Worm (Caenorhabditis elegans) whole organism, midembryonic: ENCODE results near the gene str-196.

Experiments used
- T22C8.4 ChIP-seq: fragments of 200-800 bp; sonication (Bioruptor generic); IDR thresholded peaks from 2 replicates; pipeline ENCODE4 v1.3.6; 2022; ENCODE audit warnings: missing genetic modification characterization, missing compliant biosample characterization
- cog-1 ChIP-seq: sonication (generic microtip); optimal IDR thresholded peaks from 2 replicates; lab custom pipeline; 2016; ENCODE audit warnings: missing genetic modification characterization, missing compliant biosample characterization
- flt-1 ChIP-seq: fragments of 200-800 bp; sonication (Bioruptor generic); IDR thresholded peaks from 2 replicates; pipeline ENCODE4 v1.3.6; 2022; ENCODE audit warnings: missing genetic modification characterization, missing compliant biosample characterization
- klf-2 ChIP-seq: fragments of 200-800 bp; sonication (Bioruptor generic); conservative IDR thresholded peaks from 2 replicates; pipeline ENCODE4 v1.3.6; 2022; ENCODE audit warnings: missing genetic modification reagents, missing genetic modification characterization, missing compliant biosample characterization
- med-1 ChIP-seq: sonication (generic microtip); optimal IDR thresholded peaks from 2 replicates; lab custom pipeline; 2017; ENCODE audit warnings: missing genetic modification characterization, mild to moderate bottlenecking, missing compliant biosample characterization, antibody characterized with exemption, missing genetic modification reagents; ENCODE audit not compliant: insufficient read depth
- ref-1 ChIP-seq: fragments of 200-800 bp; sonication (Bioruptor generic); conservative IDR thresholded peaks from 2 replicates; pipeline ENCODE4 v1.3.6; 2022; ENCODE audit warnings: missing genetic modification reagents, missing genetic modification characterization, missing compliant biosample characterization
- tab-1 ChIP-seq: fragments of 200-800 bp; sonication (Bioruptor generic); IDR thresholded peaks from 2 replicates; pipeline ENCODE4 v1.3.6; 2022; ENCODE audit warnings: missing genetic modification characterization, missing compliant biosample characterization
- ztf-23 ChIP-seq: fragments of 200-800 bp; sonication (Bioruptor generic); IDR thresholded peaks from 2 replicates; pipeline ENCODE4 v1.3.6; 2022; ENCODE audit warnings: missing genetic modification reagents, missing genetic modification characterization, missing compliant biosample characterization
- ztf-29 ChIP-seq: fragments of 200-800 bp; sonication (Bioruptor generic); IDR thresholded peaks from 2 replicates; pipeline ENCODE4 v1.3.6; 2022; ENCODE audit warnings: missing genetic modification reagents, missing genetic modification characterization, missing compliant biosample characterization

Gene str-196

DNA sequence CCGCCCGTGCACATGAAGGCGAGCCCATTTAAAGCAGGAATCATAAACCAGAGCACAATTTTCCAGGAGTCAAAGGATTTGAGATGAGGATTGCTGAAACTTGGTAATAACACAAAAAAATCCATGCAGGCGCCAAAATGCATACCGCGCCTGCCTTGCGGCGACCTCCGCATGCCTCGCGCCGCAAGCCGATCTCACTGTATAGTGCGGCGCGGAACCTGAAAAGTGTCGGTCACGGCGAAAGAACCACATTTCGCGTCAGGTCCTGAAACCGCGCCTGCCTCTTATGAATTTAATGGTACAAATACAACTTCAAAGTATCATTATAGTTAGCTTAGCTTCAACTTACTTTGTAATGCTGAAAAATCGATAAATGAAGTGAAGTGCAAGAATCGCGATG, 9.0 kb downstream of the str-196 start:
- TF ChIP-seq T22C8.4 (GFP tag; lab: Robert Waterston, UW): no peak
- no peak for TF ChIP-seq ztf-23
- TF ChIP-seq cog-1: no peak
- no peak for TF ChIP-seq flt-1
- TF ChIP-seq tab-1 (GFP tag; lab: Robert Waterston, UW): no peak
- TF ChIP-seq ztf-29 (GFP tag; lab: Robert Waterston, UW): no peak
- TF ChIP-seq ref-1 (GFP tag; lab: Robert Waterston, UW): no peak
- no peak for TF ChIP-seq med-1 (GFP tag; lab: Kevin White, UChicago)
- TF ChIP-seq klf-2: no peak

- TF ChIP-seq T22C8.4 (GFP tag; lab: Robert Waterston, UW): no peak
Measured at ce11 chrV:501230-501629, 9.7 kb downstream of the str-196 start, which contains the start of gene str-256. Gene str-256, minus strand, starts transcription at chrV:501330.

DNA sequence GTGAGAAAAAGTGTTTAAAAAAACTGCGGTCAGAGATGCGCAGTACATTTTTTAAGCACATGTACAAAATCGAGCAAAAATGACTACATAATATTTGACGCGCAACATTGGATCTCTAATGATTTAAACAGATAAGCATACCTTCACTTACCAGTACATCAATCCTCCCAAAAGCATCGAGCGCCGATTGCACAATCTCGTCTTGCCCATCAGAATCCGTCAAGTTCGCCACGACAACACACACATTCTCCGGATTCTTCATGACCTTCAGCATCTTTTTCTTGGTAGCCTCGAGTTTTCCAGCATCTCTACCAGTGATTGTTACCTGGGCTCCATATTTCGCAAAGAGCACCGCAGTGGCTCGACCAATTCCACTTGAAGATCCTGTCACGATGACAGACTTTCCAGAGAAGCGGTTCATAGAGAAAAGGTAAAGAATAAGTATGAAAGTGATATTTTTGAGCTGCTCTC, 11.3 kb downstream of the str-196 start, which contains the start of gene T01G6.10:
Gene T01G6.10, minus strand, starts transcription at position 421 of the 471 bp plus-strand sequence.
- TF ChIP-seq klf-2 (no peak), ref-1 (GFP tag; lab: Robert Waterston, UW) (no peak), flt-1 (no peak), T22C8.4 (GFP tag; lab: Robert Waterston, UW) (no peak), cog-1 (no peak), ztf-29 (GFP tag; lab: Robert Waterston, UW) (no peak), med-1 (GFP tag; lab: Kevin White, UChicago) (no peak), tab-1 (GFP tag; lab: Robert Waterston, UW) (no peak), ztf-23 (no peak)

- TF ChIP-seq klf-2: no peak
- TF ChIP-seq tab-1 (GFP tag; lab: Robert Waterston, UW): no peak
- TF ChIP-seq cog-1: no peak
- TF ChIP-seq ref-1 (GFP tag; lab: Robert Waterston, UW): no peak
- TF ChIP-seq T22C8.4 (GFP tag; lab: Robert Waterston, UW): no peak
- no peak for TF ChIP-seq ztf-23
- no peak for TF ChIP-seq ztf-29 (GFP tag; lab: Robert Waterston, UW)
- TF ChIP-seq med-1 (GFP tag; lab: Kevin White, UChicago): no peak
- TF ChIP-seq flt-1: no peak
Measured at ce11 chrV:503728-504127, 12.2 kb downstream of the str-196 start, which contains the start of gene srlf-35. Gene srlf-35, plus strand, starts transcription at chrV:504028.

ce11 chrV:505191-505590, 13.7 kb downstream of the str-196 start, which contains the start of gene srlf-19:
Gene srlf-19, plus strand, starts transcription at chrV:505491.
- TF ChIP-seq ztf-23 (no peak), ref-1 (GFP tag; lab: Robert Waterston, UW) (no peak), ztf-29 (GFP tag; lab: Robert Waterston, UW) (no peak), cog-1 (no peak), flt-1 (no peak), tab-1 (GFP tag; lab: Robert Waterston, UW) (no peak), med-1 (GFP tag; lab: Kevin White, UChicago) (no peak), klf-2 (no peak), T22C8.4 (GFP tag; lab: Robert Waterston, UW) (no peak)

- no peak for TF ChIP-seq ztf-29 (GFP tag; lab: Robert Waterston, UW)
- TF ChIP-seq flt-1: no peak
- no peak for TF ChIP-seq ztf-23
- no peak for TF ChIP-seq T22C8.4 (GFP tag; lab: Robert Waterston, UW)
- no peak for TF ChIP-seq ref-1 (GFP tag; lab: Robert Waterston, UW)
- TF ChIP-seq med-1 (GFP tag; lab: Kevin White, UChicago): no peak
- TF ChIP-seq tab-1 (GFP tag; lab: Robert Waterston, UW): no peak
- TF ChIP-seq cog-1: no peak
- TF ChIP-seq klf-2: no peak
Measured at ce11 chrV:512420-512819, 20.9 kb downstream of the str-196 start, which contains the start of gene srh-37. Gene srh-37, minus strand, starts transcription at chrV:512520.

ce11 chrV:519445-519844, 27.9 kb downstream of the str-196 start, which contains the start of gene nhr-210:
Gene nhr-210, minus strand, starts transcription at chrV:519545.
- no peak for TF ChIP-seq T22C8.4 (GFP tag; lab: Robert Waterston, UW)
- no peak for TF ChIP-seq klf-2
- TF ChIP-seq med-1 (GFP tag; lab: Kevin White, UChicago): no peak
- no peak for TF ChIP-seq ref-1 (GFP tag; lab: Robert Waterston, UW)
- TF ChIP-seq flt-1: no peak

DNA sequence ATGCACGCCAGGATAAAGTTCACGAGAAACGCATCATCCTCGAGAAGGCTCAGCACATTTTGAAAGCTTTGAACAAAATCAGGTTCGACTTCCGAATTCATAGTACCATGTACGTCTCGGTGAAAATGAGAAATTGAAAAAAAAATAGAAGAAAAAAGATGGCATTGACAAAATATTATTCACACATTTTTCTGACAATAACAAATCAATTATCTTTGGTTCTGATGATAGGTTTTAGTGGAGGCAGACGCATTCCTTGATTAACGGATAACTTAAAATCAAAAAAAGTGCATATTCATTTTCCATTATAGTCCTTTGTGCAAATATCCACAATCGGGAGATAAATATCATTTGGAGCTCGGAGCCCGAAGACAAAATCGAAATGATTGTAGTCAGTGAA, 30.0 kb downstream of the str-196 start, which contains the start of gene srw-107:
Gene srw-107, minus strand, starts transcription at position 101 of the 400 bp plus-strand sequence.
- no peak for TF ChIP-seq tab-1 (GFP tag; lab: Robert Waterston, UW)
- no peak for TF ChIP-seq ref-1 (GFP tag; lab: Robert Waterston, UW)
- no peak for TF ChIP-seq cog-1
- no peak for TF ChIP-seq ztf-23
- TF ChIP-seq T22C8.4 (GFP tag; lab: Robert Waterston, UW): no peak
- no peak for TF ChIP-seq med-1 (GFP tag; lab: Kevin White, UChicago)
- no peak for TF ChIP-seq ztf-29 (GFP tag; lab: Robert Waterston, UW)
- no peak for TF ChIP-seq flt-1
- no peak for TF ChIP-seq klf-2

- TF ChIP-seq ztf-23: no peak
- no peak for TF ChIP-seq flt-1
- TF ChIP-seq ztf-29 (GFP tag; lab: Robert Waterston, UW): no peak
- no peak for TF ChIP-seq T22C8.4 (GFP tag; lab: Robert Waterston, UW)
- TF ChIP-seq klf-2: no peak
- TF ChIP-seq med-1 (GFP tag; lab: Kevin White, UChicago): no peak
- TF ChIP-seq ref-1 (GFP tag; lab: Robert Waterston, UW): no peak
- TF ChIP-seq cog-1: no peak
- no peak for TF ChIP-seq tab-1 (GFP tag; lab: Robert Waterston, UW)
Measured at ce11 chrV:524058-524457, 32.5 kb downstream of the str-196 start, which contains the start of gene lipl-3. Gene lipl-3, minus strand, starts transcription at chrV:524218.

ce11 chrV:525040-525439, 33.5 kb downstream of the str-196 start, which contains the start of gene R11G11.16:
Gene R11G11.16, minus strand, starts transcription at chrV:525140.
- no peak for TF ChIP-seq klf-2
- TF ChIP-seq med-1 (GFP tag; lab: Kevin White, UChicago): no peak
- no peak for TF ChIP-seq ztf-29 (GFP tag; lab: Robert Waterston, UW)
- TF ChIP-seq tab-1 (GFP tag; lab: Robert Waterston, UW): no peak
- TF ChIP-seq cog-1: no peak
- TF ChIP-seq flt-1: no peak
- no peak for TF ChIP-seq T22C8.4 (GFP tag; lab: Robert Waterston, UW)
- TF ChIP-seq ztf-23: no peak
- no peak for TF ChIP-seq ref-1 (GFP tag; lab: Robert Waterston, UW)
